Worm (Caenorhabditis elegans): Measurements from ENCODE around the gene C39E9.7.
A peak's percentile ranks its signal among the peaks of the same experiment; 100 is the strongest.

Gene C39E9.7

DNA sequence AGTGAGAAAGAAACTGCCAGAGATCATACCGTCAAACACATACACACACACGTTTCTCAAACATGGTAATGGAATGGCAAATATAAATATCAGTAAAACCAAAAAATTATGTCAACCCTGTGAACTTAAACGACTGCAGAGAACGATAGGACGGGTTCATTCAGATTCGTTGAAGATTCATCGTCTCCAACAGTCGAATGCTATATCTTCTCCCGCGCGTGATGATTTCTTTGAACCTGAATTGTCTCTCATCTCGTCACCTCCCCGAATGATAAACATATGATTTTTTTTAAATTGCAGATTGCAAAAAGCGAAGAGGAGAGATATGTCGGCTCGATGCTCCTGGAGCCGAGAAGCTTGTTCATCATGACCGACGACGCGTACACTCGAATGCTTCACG is 34.4 kb upstream of the C39E9.7 start:
- TF ChIP-seq elt-3 (tag; optimal IDR thresholded peaks at IDR 0.05) (peak in 3 of 6 experiments; percentile 66 to 82 (median 66)), ama-1 (optimal IDR thresholded peaks at IDR 0.05) (no peak), unc-130 (tag; optimal IDR thresholded peaks at IDR 0.05) (peak; percentile 1), mef-2 (tag; optimal IDR thresholded peaks at IDR 0.05) (no peak), lin-14 (GFP tag; optimal IDR thresholded peaks at IDR 0.05) (peak; percentile 11), lsy-2 (tag; optimal IDR thresholded peaks at IDR 0.05) (peak in 1 of 2 experiments; percentile 19), nhr-19 (GFP tag; conservative IDR thresholded peaks at IDR 0.05) (peak; percentile 27; the same call in 1 of the 2 replicates), Y116A8C.19 (tag; optimal IDR thresholded peaks at IDR 0.05; ENCODE audit: borderline replicate concordance) (no peak), nhr-20 (tag; optimal IDR thresholded peaks at IDR 0.05) (peak; percentile 19), fkh-4 (tag; optimal IDR thresholded peaks at IDR 0.05; ENCODE audit: borderline replicate concordance) (no peak), snu-23 (GFP tag; optimal IDR thresholded peaks at IDR 0.05) (peak; percentile 15), blmp-1 (tag; optimal IDR thresholded peaks at IDR 0.05) (peak; percentile 74), unc-86 (tag; optimal IDR thresholded peaks at IDR 0.05) (no peak)

DNA sequence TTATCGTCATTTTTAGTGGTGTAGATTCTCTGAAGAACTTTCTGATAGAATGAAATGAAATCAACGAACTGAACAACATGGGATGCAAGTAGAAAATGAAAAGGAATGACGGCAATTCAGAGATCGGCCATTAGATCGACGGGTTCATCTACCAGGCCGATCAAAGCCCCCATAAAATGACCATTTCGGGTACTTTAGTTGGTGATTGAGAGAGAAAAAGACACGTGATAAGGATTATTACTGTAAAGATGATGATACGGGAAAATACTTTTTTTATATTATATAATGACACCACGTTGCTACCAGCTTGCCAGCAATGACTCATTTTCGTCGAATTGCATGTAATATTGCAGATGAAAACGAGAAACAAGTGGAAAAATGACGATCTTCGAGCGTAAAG is 33.2 kb upstream of the C39E9.7 start, which contains the start of gene best-1:
Gene best-1 (minus strand): TSS at position 29 of the 400 bp plus-strand sequence.
- TF ChIP-seq lin-39 (tag; optimal IDR thresholded peaks at IDR 0.05) (no peak), pax-3 (tag; optimal IDR thresholded peaks at IDR 0.05) (no peak), nhr-237 (tag; optimal IDR thresholded peaks at IDR 0.05) (no peak), mef-2 (tag; optimal IDR thresholded peaks at IDR 0.05) (no peak), snpc-4 (tag; optimal IDR thresholded peaks at IDR 0.05) (no peak), mab-9 (GFP tag; IDR thresholded peaks at IDR 0.05) (no peak), swsn-7 (tag; optimal IDR thresholded peaks at IDR 0.05) (no peak), ztf-11 (tag; optimal IDR thresholded peaks at IDR 0.05) (no peak), dsc-1 (tag; optimal IDR thresholded peaks at IDR 0.05) (no peak), nhr-71 (tag; optimal IDR thresholded peaks at IDR 0.05) (peak; percentile 45), zip-4 (GFP tag; optimal IDR thresholded peaks at IDR 0.05) (no peak), isw-1 (GFP tag; IDR thresholded peaks at IDR 0.05) (no peak), unc-62 (GFP tag; optimal IDR thresholded peaks at IDR 0.05) (no peak), nhr-47 (tag; optimal IDR thresholded peaks at IDR 0.05) (no peak), lin-35 (GFP tag; optimal IDR thresholded peaks at IDR 0.05) (no peak), nhr-85 (tag) (peak; percentile 67), sup-37 (GFP tag; optimal IDR thresholded peaks at IDR 0.05) (no peak), C04F5.9 (tag; optimal IDR thresholded peaks at IDR 0.05) (no peak), nhr-11 (tag; optimal IDR thresholded peaks at IDR 0.05) (no peak), hpl-2 (GFP tag; optimal IDR thresholded peaks at IDR 0.05) (no peak), sox-4 (tag; optimal IDR thresholded peaks at IDR 0.05) (no peak), efl-1 (optimal IDR thresholded peaks at IDR 0.05) (no peak), efl-1 (GFP tag; optimal IDR thresholded peaks at IDR 0.05 in 1 of 2) (no peak), skn-1 (tag; optimal IDR thresholded peaks at IDR 0.05) (no peak), elt-3 (tag; optimal IDR thresholded peaks at IDR 0.05) (peak in 4 of 6 experiments; percentile 34 to 69 (median 50)), tbx-2 (tag; optimal IDR thresholded peaks at IDR 0.05) (no peak), jun-1 (tag; optimal IDR thresholded peaks at IDR 0.05) (no peak), ceh-82 (tag; optimal IDR thresholded peaks at IDR 0.05) (no peak), nhr-77 (tag; optimal IDR thresholded peaks at IDR 0.05) (no peak), ceh-88 (GFP tag; IDR thresholded peaks at IDR 0.05) (no peak), ces-1 (GFP tag; optimal IDR thresholded peaks at IDR 0.05) (no peak), nhr-84 (tag; optimal IDR thresholded peaks at IDR 0.05) (no peak), ama-1 (optimal IDR thresholded peaks at IDR 0.05) (no peak), ztf-4 (tag; optimal IDR thresholded peaks at IDR 0.05) (no peak), nhr-28 (tag; optimal IDR thresholded peaks at IDR 0.05) (no peak), Y116A8C.19 (tag; optimal IDR thresholded peaks at IDR 0.05; ENCODE audit: borderline replicate concordance) (no peak), nhr-12 (tag; optimal IDR thresholded peaks at IDR 0.05) (no peak), fkh-8 (tag; optimal IDR thresholded peaks at IDR 0.05) (no peak), egl-27 (tag; optimal IDR thresholded peaks at IDR 0.05) (no peak), snu-23 (GFP tag; optimal IDR thresholded peaks at IDR 0.05) (peak; percentile 25), unc-86 (tag; optimal IDR thresholded peaks at IDR 0.05) (no peak), irx-1 (tag; optimal IDR thresholded peaks at IDR 0.05) (no peak), mdl-1 (tag; optimal IDR thresholded peaks at IDR 0.05) (peak in 1 of 2 experiments; percentile 49), dpl-1 (GFP tag; optimal IDR thresholded peaks at IDR 0.05) (no peak), nhr-20 (tag; optimal IDR thresholded peaks at IDR 0.05) (peak; percentile 64), lin-14 (GFP tag; optimal IDR thresholded peaks at IDR 0.05) (no peak)
